Worm (Caenorhabditis elegans) whole organism, late embryonic: Measurements from ENCODE around the gene F14H3.12.

Source experiments
- T23F11.4 ChIP-seq: fragments of 200-800 bp; sonication (Bioruptor generic); optimal IDR thresholded peaks from 2 replicates; lab custom pipeline; 2018; ENCODE audit warnings: mild to moderate bottlenecking, missing genetic modification characterization, missing compliant biosample characterization
- ceh-2 ChIP-seq: sonication (generic microtip); optimal IDR thresholded peaks from 2 replicates; lab custom pipeline; 2016; ENCODE audit warnings: missing genotype, missing genetic modification characterization, missing compliant biosample characterization
- ets-4 ChIP-seq: sonication (generic microtip); optimal IDR thresholded peaks from 2 replicates; lab custom pipeline; 2016; ENCODE audit warnings: missing genetic modification characterization, missing compliant biosample characterization
- fax-1 ChIP-seq: sonication (generic microtip); optimal IDR thresholded peaks from 2 replicates; lab custom pipeline; 2016; ENCODE audit warnings: missing genotype, missing genetic modification characterization, missing compliant biosample characterization
- mec-3 ChIP-seq: sonication (generic microtip); optimal IDR thresholded peaks from 2 replicates; lab custom pipeline; 2016; ENCODE audit warnings: borderline replicate concordance, missing genetic modification characterization, missing compliant biosample characterization
- nhr-11 ChIP-seq: fragments of 150-350 bp; optimal IDR thresholded peaks from 2 replicates; lab custom pipeline; 2014; ENCODE audit warnings: missing biosample characterization, missing genetic modification characterization
- pax-1 ChIP-seq: fragments of 150-350 bp; optimal IDR thresholded peaks from 2 replicates; lab custom pipeline; 2014; ENCODE audit warnings: missing biosample characterization, missing genetic modification characterization
- sdc-2 ChIP-seq: sonication (generic microtip); optimal IDR thresholded peaks from 2 replicates; lab custom pipeline; 2016; ENCODE audit warnings: missing genotype, missing genetic modification characterization, missing compliant biosample characterization
- unc-86 ChIP-seq: sonication (generic microtip); optimal IDR thresholded peaks from 2 replicates; lab custom pipeline; 2016; ENCODE audit warnings: missing genetic modification characterization, missing compliant biosample characterization

DNA sequence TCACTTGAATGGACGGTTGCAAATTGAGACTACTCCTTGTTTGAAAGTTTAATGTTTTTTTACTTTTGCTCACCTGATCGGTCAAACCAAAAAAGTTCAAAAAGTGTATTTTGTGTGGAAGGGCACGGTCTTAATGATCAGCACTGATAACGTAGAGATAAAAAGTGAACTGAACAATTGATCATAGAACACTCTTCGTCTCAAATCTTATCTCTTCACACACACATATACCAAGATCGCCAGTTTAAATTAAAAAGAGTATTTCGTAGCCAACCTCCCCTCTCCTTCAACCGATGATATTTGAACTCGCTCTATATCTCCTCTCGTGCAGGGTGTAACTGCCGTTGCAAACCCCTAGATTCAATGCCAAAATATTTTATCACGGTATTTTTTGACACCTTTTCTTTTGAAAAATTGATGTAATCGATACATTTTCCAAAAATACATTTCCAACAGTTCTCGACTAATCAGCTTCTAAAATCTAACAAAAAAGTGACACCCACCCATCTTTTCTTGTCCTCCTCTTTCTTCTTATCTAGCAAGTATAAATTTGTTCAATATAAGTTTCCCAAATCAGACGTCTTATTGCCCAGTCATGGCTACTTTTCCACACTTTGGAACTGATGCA is 25.1 kb upstream of the F14H3.12 start, which contains the start of gene cth-1:
- TF ChIP-seq ceh-2 (tag; lab: Kevin White, UChicago) (no peak), unc-86 (tag; lab: Kevin White, UChicago) (no peak), T23F11.4 (GFP tag; lab: Kevin White, UChicago) (no peak), pax-1 (tag; lab: Kevin White, UChicago) (no peak), fax-1 (tag; lab: Kevin White, UChicago) (no peak), sdc-2 (no peak), nhr-11 (no peak), mec-3 (tag; lab: Kevin White, UChicago) (no peak), ets-4 (no peak)
